Fruit fly (Drosophila melanogaster): ENCODE measurements around the gene mRpL47.

The mRpL47 gene

DNA sequence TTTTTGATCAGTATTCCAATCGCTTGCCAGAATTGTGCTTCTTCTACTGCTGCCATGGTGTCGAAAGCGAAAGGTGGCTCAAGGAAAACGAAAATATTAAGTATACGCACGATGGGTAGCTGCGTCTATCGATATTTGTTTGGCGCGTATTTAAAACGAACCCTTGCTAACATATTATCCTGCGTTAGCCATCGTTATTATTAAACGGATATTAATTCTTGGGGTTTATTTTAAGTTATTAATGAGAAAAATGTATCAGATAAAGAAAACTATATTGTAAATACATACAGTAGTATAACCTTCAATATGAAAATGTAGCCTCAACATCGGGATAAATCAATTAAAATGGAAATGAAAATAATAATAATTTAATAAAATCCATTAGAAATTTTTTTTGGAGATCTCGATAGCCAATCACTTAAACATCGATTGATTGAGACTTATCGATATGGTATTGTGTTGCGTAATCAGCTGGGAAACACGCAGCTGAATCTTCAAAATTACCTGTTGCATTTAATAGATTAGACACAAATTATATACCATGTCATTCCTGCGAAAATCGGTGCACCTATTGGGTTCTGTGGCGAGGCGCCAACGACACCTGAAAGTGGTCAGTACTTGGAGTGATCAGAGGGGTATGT is 39.7 kb upstream of the mRpL47 start, which contains the start of the genes CG9386 and BckdhA (continued):
- TF ChIP-seq cwo (GFP tag; optimal IDR thresholded peaks at IDR 0.05) (peak; percentile 54), chn (GFP tag; optimal IDR thresholded peaks at IDR 0.05) (peak; percentile 61), shn (GFP tag; optimal IDR thresholded peaks at IDR 0.05) (peak; percentile 42), CG5245 (GFP tag; optimal IDR thresholded peaks at IDR 0.05) (peak; percentile 0), hb (GFP tag; IDR thresholded peaks at IDR 0.05; ENCODE audit: partially characterized antibody) (peak; percentile 67; the same call in 2 of the 3 replicates), CG16779 (GFP tag; IDR thresholded peaks at IDR 0.05) (no peak), CG2678 (tag; optimal IDR thresholded peaks at IDR 0.05) (peak; percentile 63), crp (GFP tag; optimal IDR thresholded peaks at IDR 0.05) (peak in 1 of 2 experiments; percentile 76), ems (GFP tag; optimal IDR thresholded peaks at IDR 0.05) (peak; percentile 53), HmgZ (tag; optimal IDR thresholded peaks at IDR 0.05) (peak; percentile 21), danr (GFP tag; IDR thresholded peaks at IDR 0.05) (no peak), CG34422 (GFP tag; IDR thresholded peaks at IDR 0.05) (no peak), odd (GFP tag; optimal IDR thresholded peaks at IDR 0.05) (peak; percentile 48), run (tag; optimal IDR thresholded peaks at IDR 0.05) (no peak), kah (GFP tag; optimal IDR thresholded peaks at IDR 0.05) (peak; percentile 72), CG7928 (GFP tag; optimal IDR thresholded peaks at IDR 0.05) (no peak), CG17359 (tag; optimal IDR thresholded peaks at IDR 0.05) (peak; percentile 32), Dbx (GFP tag; IDR thresholded peaks at IDR 0.05) (peak; percentile 53; the same call in 2 of the 3 replicates), fd96Cb (tag; optimal IDR thresholded peaks at IDR 0.05) (peak; percentile 31), Fer2 (tag; optimal IDR thresholded peaks at IDR 0.05) (peak; percentile 12), CG14014 (GFP tag; IDR thresholded peaks at IDR 0.05) (peak; percentile 46; the same call in 1 of the 2 replicates), dati (GFP tag; IDR thresholded peaks at IDR 0.05) (no peak)

DNA sequence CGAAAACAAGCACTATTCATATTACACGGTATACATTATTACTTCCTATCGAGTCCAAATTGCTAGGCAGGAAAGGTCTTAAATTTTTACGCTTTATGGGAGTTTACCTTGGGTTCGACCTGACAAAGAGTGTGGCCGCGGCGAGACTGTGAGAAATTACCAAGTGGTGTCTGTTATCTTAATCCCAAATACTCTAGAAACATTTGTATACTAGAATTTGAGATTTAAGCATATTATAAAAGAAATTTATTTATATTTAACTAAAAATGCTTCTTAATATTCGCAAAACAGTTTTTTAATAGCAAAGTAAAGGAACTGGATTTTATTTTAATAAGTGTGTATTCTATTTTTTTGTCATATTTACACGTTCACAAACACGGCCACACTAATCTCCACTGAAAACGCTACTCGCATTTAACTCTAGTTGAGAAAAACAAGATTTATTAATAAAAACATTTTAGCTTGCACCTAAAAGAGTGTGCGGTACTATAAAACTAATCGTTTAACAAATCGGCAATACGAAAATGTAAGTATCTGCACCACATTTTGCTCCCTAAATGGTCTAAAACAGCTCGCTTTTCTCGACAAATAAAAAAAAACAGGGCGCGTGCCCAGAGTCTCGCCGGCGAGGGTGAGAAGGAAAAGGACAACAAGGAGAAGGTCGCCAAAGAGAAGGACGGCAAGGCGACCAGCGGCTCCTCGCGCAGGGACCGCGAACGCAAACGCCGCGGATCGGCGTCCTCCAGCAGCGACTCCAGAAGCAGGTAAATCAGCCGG is 36.1 kb upstream of the mRpL47 start, which contains the start of the genes mura and RnpS1:
Gene mura (minus strand): TSS at position 148 of the 777 bp plus-strand sequence.
Gene RnpS1 (plus strand): TSS at position 376 of the 777 bp plus-strand sequence.
- TF ChIP-seq sug (tag; optimal IDR thresholded peaks at IDR 0.05) = peak; percentile 61
- peak; percentile 11 for TF ChIP-seq CG17829 (tag; optimal IDR thresholded peaks at IDR 0.05)
- peak; percentile 90 for TF ChIP-seq ftz-f1 (GFP tag; optimal IDR thresholded peaks at IDR 0.05)
- TF ChIP-seq CG4328 (GFP tag; optimal IDR thresholded peaks at IDR 0.05) = no peak
- TF ChIP-seq klu (GFP tag; IDR thresholded peaks at IDR 0.05) = no peak
- peak; percentile 25 for TF ChIP-seq CG2116 (GFP tag; optimal IDR thresholded peaks at IDR 0.05)
- TF ChIP-seq CG34376 (GFP tag; optimal IDR thresholded peaks at IDR 0.05) = peak; percentile 42
- TF ChIP-seq gem (tag; optimal IDR thresholded peaks at IDR 0.05) = peak; percentile 25
- no peak for TF ChIP-seq CG17802 (tag; optimal IDR thresholded peaks at IDR 0.05)
- TF ChIP-seq gsb-n (tag; optimal IDR thresholded peaks at IDR 0.05) = peak; percentile 42
- peak; percentile 59 for TF ChIP-seq sqz (GFP tag; optimal IDR thresholded peaks at IDR 0.05)
- peak; percentile 12 for TF ChIP-seq phol (tag; optimal IDR thresholded peaks at IDR 0.05)
- TF ChIP-seq CG9797 (GFP tag; optimal IDR thresholded peaks at IDR 0.05) = peak; percentile 89
- TF ChIP-seq Fer1 (GFP tag; optimal IDR thresholded peaks at IDR 0.05) = peak; percentile 31
- TF ChIP-seq CG15601 (tag; optimal IDR thresholded peaks at IDR 0.05) = peak; percentile 43
- TF ChIP-seq nmo (GFP tag; optimal IDR thresholded peaks at IDR 0.05) = peak; percentile 38
- peak; percentile 56 for TF ChIP-seq ewg (GFP tag; optimal IDR thresholded peaks at IDR 0.05)
- peak; percentile 1 for TF ChIP-seq CG15696 (tag; optimal IDR thresholded peaks at IDR 0.05)
- TF ChIP-seq Fer2 (tag; optimal IDR thresholded peaks at IDR 0.05) = no peak
- TF ChIP-seq kah (GFP tag; optimal IDR thresholded peaks at IDR 0.05) = peak; percentile 53
- TF ChIP-seq CG2712 (tag; optimal IDR thresholded peaks at IDR 0.05) = peak; percentile 38
- TF ChIP-seq MESR4 (GFP tag; optimal IDR thresholded peaks at IDR 0.05) = peak; percentile 72
- peak; percentile 27 for TF ChIP-seq CG12391 (tag; optimal IDR thresholded peaks at IDR 0.05)
- peak in 1 of 2 experiments; percentile 95 for TF ChIP-seq Hr78 (GFP tag; optimal IDR thresholded peaks at IDR 0.05)
- TF ChIP-seq CG12659 (GFP tag; optimal IDR thresholded peaks at IDR 0.05) = peak; percentile 43
- TF ChIP-seq D (optimal IDR thresholded peaks at IDR 0.05) = no peak
- no peak for TF ChIP-seq D (GFP tag; optimal IDR thresholded peaks at IDR 0.05)
